Worm (Caenorhabditis elegans) whole organism, L4 larva: ENCODE data around the gene Y47D3A.21.

Source experiments
- ceh-28 ChIP-seq: fragments of 150-350 bp; optimal IDR thresholded peaks from 2 replicates; lab custom pipeline; 2014; ENCODE audit warnings: missing biosample characterization, missing genetic modification reagents, missing genetic modification characterization
- dmd-9 ChIP-seq: fragments of 200-800 bp; sonication (Bioruptor generic); IDR thresholded peaks from 2 replicates; pipeline ENCODE4 v1.3.6; 2022; ENCODE audit warnings: missing genetic modification reagents, missing genetic modification characterization, missing compliant biosample characterization
- mep-1 ChIP-seq: fragments of 150-350 bp; sonication (generic microtip); optimal IDR thresholded peaks from 3 replicates; lab custom pipeline; 2014; ENCODE audit warnings: missing biosample characterization, missing genetic modification characterization
- skn-1 ChIP-seq: fragments of 150-350 bp; optimal IDR thresholded peaks from 2 replicates; lab custom pipeline; 2014; ENCODE audit warnings: missing biosample characterization, missing genetic modification characterization
- unc-62 ChIP-seq, 3 experiments: fragments of 150-350 bp in 1 of 3; sonication (generic microtip); optimal IDR thresholded peaks in 2 of 3; peaks in 1 of 3; 1 replicate in 1 of 3; 2 replicates in 2 of 3; lab custom pipeline; 2014 to 2017; ENCODE audit warnings: missing biosample characterization in 3 of 3, missing genetic modification characterization in 3 of 3, missing genetic modification reagents in 3 of 3, missing genotype in 1 of 3

ce11 chrIII:11234742-11235141, 44.0 kb downstream of the Y47D3A.21 start, which contains the start of gene Y47D3A.34:
- TF ChIP-seq ceh-28 (tag; lab: Kevin White, UChicago) (no peak), unc-62 (GFP tag; optimal IDR thresholded peaks at IDR 0.05 in 1 of 2; lab: Kevin White, UChicago) (no peak), unc-62 (tag; optimal IDR thresholded peaks at IDR 0.05; lab: Kevin White, UChicago) (no peak), skn-1 (tag; lab: Kevin White, UChicago) (no peak), dmd-9 (GFP tag; lab: Robert Waterston, UW) (no peak), mep-1 (tag; lab: Kevin White, UChicago) (no peak)
